Fruit fly (Drosophila melanogaster) whole organism, prepupa: Measurements from ENCODE around the gene CG3168.

Source experiments
- Blimp-1 ChIP-seq: fragments of 200-800 bp; sonication (Bioruptor generic); optimal IDR thresholded peaks from 3 replicates; lab custom pipeline; 2017; ENCODE audit warnings: missing biosample characterization, missing genetic modification characterization, mild to moderate bottlenecking, moderate library complexity, missing genetic modification reagents
- CG10631 ChIP-seq: fragments of 200-800 bp; sonication (Bioruptor generic); optimal IDR thresholded peaks from 2 replicates; lab custom pipeline; 2016; ENCODE audit warnings: missing biosample characterization, missing genetic modification characterization
- CG10669 ChIP-seq: fragments of 200-800 bp; sonication (Bioruptor generic); optimal IDR thresholded peaks from 3 replicates; lab custom pipeline; 2018; ENCODE audit warnings: missing biosample characterization, mild to moderate bottlenecking, missing genetic modification characterization, moderate library complexity
- CG11294 ChIP-seq: fragments of 200-800 bp; sonication (Bioruptor generic); IDR thresholded peaks from 2 replicates; pipeline ENCODE4 v1.3.6; 2022; ENCODE audit warnings: missing biosample characterization, missing genetic modification characterization
- CG11762 ChIP-seq: fragments of 200-800 bp; sonication (Bioruptor generic); optimal IDR thresholded peaks from 3 replicates; lab custom pipeline; 2016; ENCODE audit warnings: missing biosample characterization, missing genetic modification characterization; ENCODE audit not compliant: insufficient read depth
- CG11902 ChIP-seq: fragments of 200-800 bp; sonication (Bioruptor generic); optimal IDR thresholded peaks from 3 replicates; lab custom pipeline; 2016; ENCODE audit warnings: missing biosample characterization, missing genetic modification characterization
- CG15336 ChIP-seq: fragments of 200-800 bp; sonication (Bioruptor generic); IDR thresholded peaks from 2 replicates; pipeline ENCODE4 v1.3.6; 2022; ENCODE audit warnings: missing biosample characterization, missing genetic modification characterization
- CG1621 ChIP-seq: fragments of 200-800 bp; sonication (Bioruptor generic); optimal IDR thresholded peaks from 3 replicates; lab custom pipeline; 2018; ENCODE audit warnings: missing biosample characterization, mild to moderate bottlenecking, missing genetic modification characterization
- CG16779 ChIP-seq: fragments of 200-800 bp; sonication (Bioruptor generic); optimal IDR thresholded peaks from 3 replicates; lab custom pipeline; 2017; ENCODE audit warnings: missing biosample characterization, mild to moderate bottlenecking, missing genetic modification characterization
- CG3032 ChIP-seq: fragments of 200-800 bp; optimal IDR thresholded peaks from 2 replicates; lab custom pipeline; 2019; ENCODE audit warnings: missing biosample characterization, mild to moderate bottlenecking, missing genetic modification characterization, moderate library complexity
- CG31627 ChIP-seq: fragments of 200-800 bp; sonication (Bioruptor generic); optimal IDR thresholded peaks from 3 replicates; lab custom pipeline; 2016; ENCODE audit warnings: missing biosample characterization, missing genetic modification characterization
- CG32006 ChIP-seq: fragments of 200-800 bp; sonication (Bioruptor generic); optimal IDR thresholded peaks from 3 replicates; lab custom pipeline; 2017; ENCODE audit warnings: missing biosample characterization, mild to moderate bottlenecking, missing genetic modification characterization
- CG34406 ChIP-seq: fragments of 200-800 bp; sonication (Bioruptor generic); optimal IDR thresholded peaks from 3 replicates; lab custom pipeline; 2016; ENCODE audit warnings: missing biosample characterization, missing genetic modification characterization
- CG3919 ChIP-seq: fragments of 200-800 bp; sonication (Bioruptor generic); optimal IDR thresholded peaks from 3 replicates; lab custom pipeline; 2016; ENCODE audit warnings: missing biosample characterization, missing genetic modification characterization
- CG4318 ChIP-seq: fragments of 200-800 bp; sonication (Bioruptor generic); optimal IDR thresholded peaks from 3 replicates; lab custom pipeline; 2017; ENCODE audit warnings: missing biosample characterization, mild to moderate bottlenecking, missing genetic modification characterization
- CG6163 ChIP-seq: fragments of 200-800 bp; sonication (Bioruptor generic); IDR thresholded peaks from 3 replicates; pipeline ENCODE4 v1.3.6; 2022; ENCODE audit warnings: missing biosample characterization, missing genetic modification characterization
- CG6792 ChIP-seq: fragments of 200-800 bp; sonication (Bioruptor generic); optimal IDR thresholded peaks from 3 replicates; lab custom pipeline; 2016; ENCODE audit warnings: missing biosample characterization, missing genetic modification characterization
- CG6854 ChIP-seq: fragments of 200-800 bp; sonication (Bioruptor generic); optimal IDR thresholded peaks from 2 replicates; lab custom pipeline; 2017; ENCODE audit warnings: missing biosample characterization, mild to moderate bottlenecking, missing genetic modification characterization
- CG7368 ChIP-seq: fragments of 200-800 bp; sonication (Bioruptor generic); optimal IDR thresholded peaks from 3 replicates; lab custom pipeline; 2016; ENCODE audit warnings: missing biosample characterization, missing genetic modification characterization
- CG8119 ChIP-seq: fragments of 200-800 bp; sonication (Bioruptor generic); IDR thresholded peaks from 3 replicates; pipeline ENCODE4 v1.3.6; 2022; ENCODE audit warnings: missing biosample characterization, missing genetic modification characterization
- CG8319 ChIP-seq: fragments of 200-800 bp; sonication (Bioruptor generic); optimal IDR thresholded peaks from 3 replicates; lab custom pipeline; 2016; ENCODE audit warnings: missing biosample characterization, missing genetic modification characterization
- CG8632 ChIP-seq: fragments of 200-800 bp; sonication (Bioruptor generic); optimal IDR thresholded peaks from 3 replicates; lab custom pipeline; 2016; ENCODE audit warnings: missing biosample characterization, missing genetic modification characterization
- CG9139 ChIP-seq: fragments of 200-800 bp; sonication (Bioruptor generic); optimal IDR thresholded peaks from 3 replicates; lab custom pipeline; 2017; ENCODE audit warnings: missing biosample characterization, mild to moderate bottlenecking, missing genetic modification characterization
- Eip78C ChIP-seq: fragments of 200-800 bp; sonication (Bioruptor generic); peaks from one replicate; lab custom pipeline; 2016; ENCODE audit warnings: missing biosample characterization, missing genetic modification characterization
- Eip93F ChIP-seq: fragments of 200-800 bp; sonication (Bioruptor generic); optimal IDR thresholded peaks from 2 replicates; lab custom pipeline; 2016; ENCODE audit warnings: missing biosample characterization, mild to moderate bottlenecking, missing genetic modification characterization
- Ets21C ChIP-seq: fragments of 200-800 bp; sonication (Bioruptor generic); optimal IDR thresholded peaks from 3 replicates; lab custom pipeline; 2016; ENCODE audit warnings: missing biosample characterization, missing genetic modification characterization
- Ets96B ChIP-seq: fragments of 200-800 bp; optimal IDR thresholded peaks from 2 replicates; lab custom pipeline; 2019; ENCODE audit warnings: missing biosample characterization, mild to moderate bottlenecking, missing genetic modification characterization, moderate library complexity
- Gug ChIP-seq: fragments of 200-800 bp; sonication (Bioruptor generic); IDR thresholded peaks from 2 replicates; pipeline ENCODE4 v1.3.6; 2022; ENCODE audit warnings: missing biosample characterization, missing genetic modification characterization
- Hr38 ChIP-seq: sonication (Bioruptor generic); optimal IDR thresholded peaks from 2 replicates; lab custom pipeline; 2016; ENCODE audit warnings: missing biosample characterization, missing genetic modification characterization
- Hr39 ChIP-seq: fragments of 200-800 bp; sonication (Bioruptor generic); optimal IDR thresholded peaks from 2 replicates; lab custom pipeline; 2016; ENCODE audit warnings: missing biosample characterization, missing genetic modification characterization
- Lpt ChIP-seq: fragments of 200-800 bp; sonication (Bioruptor generic); optimal IDR thresholded peaks from 3 replicates; lab custom pipeline; 2016; ENCODE audit warnings: missing biosample characterization, missing genetic modification characterization
- OdsH ChIP-seq: fragments of 200-800 bp; sonication (Bioruptor generic); optimal IDR thresholded peaks from 3 replicates; lab custom pipeline; 2016; ENCODE audit warnings: missing biosample characterization, missing genetic modification characterization
- Smox ChIP-seq: fragments of 200-800 bp; sonication (Bioruptor generic); optimal IDR thresholded peaks from 3 replicates; lab custom pipeline; 2016; ENCODE audit warnings: missing biosample characterization, missing genetic modification characterization
- Sox102F ChIP-seq: fragments of 200-800 bp; sonication (Bioruptor generic); optimal IDR thresholded peaks from 2 replicates; lab custom pipeline; 2016; ENCODE audit warnings: missing biosample characterization, mild to moderate bottlenecking, missing genetic modification characterization
- Sox14 ChIP-seq: fragments of 200-800 bp; sonication (Bioruptor generic); optimal IDR thresholded peaks from 3 replicates; lab custom pipeline; 2016; ENCODE audit warnings: missing biosample characterization, missing genetic modification characterization
- achi ChIP-seq: fragments of 200-800 bp; sonication (Bioruptor generic); optimal IDR thresholded peaks from 3 replicates; lab custom pipeline; 2016; ENCODE audit warnings: missing biosample characterization, missing genetic modification characterization
- acj6 ChIP-seq: fragments of 200-800 bp; sonication (Bioruptor generic); optimal IDR thresholded peaks from 3 replicates; lab custom pipeline; 2016; ENCODE audit warnings: missing biosample characterization, missing genetic modification characterization
- cyc ChIP-seq: fragments of 200-800 bp; sonication (Bioruptor generic); optimal IDR thresholded peaks from 3 replicates; lab custom pipeline; 2016; ENCODE audit warnings: missing biosample characterization, missing genetic modification characterization
- dac ChIP-seq: fragments of 200-800 bp; sonication (Bioruptor generic); optimal IDR thresholded peaks from 2 replicates; lab custom pipeline; 2017; ENCODE audit warnings: missing biosample characterization, mild to moderate bottlenecking, missing genetic modification characterization
- dsx ChIP-seq: fragments of 200-800 bp; optimal IDR thresholded peaks from 3 replicates; lab custom pipeline; 2019; ENCODE audit warnings: missing biosample characterization, mild to moderate bottlenecking, missing genetic modification characterization, moderate library complexity; ENCODE audit not compliant: poor library complexity, severe bottlenecking
- eg ChIP-seq: fragments of 200-800 bp; sonication (Bioruptor generic); IDR thresholded peaks from 3 replicates; pipeline ENCODE4 v1.3.6; 2022; ENCODE audit warnings: missing biosample characterization, missing genetic modification characterization
- esn ChIP-seq: fragments of 200-800 bp; sonication (Bioruptor generic); optimal IDR thresholded peaks from 2 replicates; lab custom pipeline; 2016; ENCODE audit warnings: missing biosample characterization, mild to moderate bottlenecking, missing genetic modification characterization, moderate library complexity
- fd59A ChIP-seq: fragments of 200-800 bp; sonication (Bioruptor generic); optimal IDR thresholded peaks from 2 replicates; lab custom pipeline; 2017; ENCODE audit warnings: missing biosample characterization, mild to moderate bottlenecking, missing genetic modification characterization, missing genetic modification reagents
- fkh ChIP-seq: fragments of 200-800 bp; sonication (Bioruptor generic); optimal IDR thresholded peaks from 3 replicates; lab custom pipeline; 2017; ENCODE audit warnings: missing biosample characterization, mild to moderate bottlenecking, missing genetic modification characterization, moderate library complexity
- lz ChIP-seq: fragments of 200-800 bp; sonication (Bioruptor generic); optimal IDR thresholded peaks from 3 replicates; lab custom pipeline; 2016; ENCODE audit warnings: missing biosample characterization, missing genetic modification characterization
- net ChIP-seq: fragments of 200-800 bp; sonication (Bioruptor generic); optimal IDR thresholded peaks from 3 replicates; lab custom pipeline; 2016; ENCODE audit warnings: missing biosample characterization, missing genetic modification characterization
- pdm3 ChIP-seq: fragments of 200-800 bp; sonication (Bioruptor generic); optimal IDR thresholded peaks from 3 replicates; lab custom pipeline; 2016; ENCODE audit warnings: missing biosample characterization, missing genetic modification characterization
- salr ChIP-seq, 2 experiments: fragments of 200-800 bp; sonication (Bioruptor generic); optimal IDR thresholded peaks; 3 replicates each; lab custom pipeline; 2016 to 2018; ENCODE audit warnings: missing biosample characterization in 2 of 2, missing genetic modification characterization in 2 of 2, mild to moderate bottlenecking in 1 of 2
- spab ChIP-seq: fragments of 200-800 bp; sonication (Bioruptor generic); optimal IDR thresholded peaks from 2 replicates; lab custom pipeline; 2017; ENCODE audit warnings: missing biosample characterization, mild to moderate bottlenecking, missing genetic modification characterization, missing genetic modification reagents
- ss ChIP-seq, 2 experiments: fragments of 200-800 bp; sonication (Bioruptor generic); optimal IDR thresholded peaks; 2 replicates in 1 of 2; 3 replicates in 1 of 2; lab custom pipeline; 2017 to 2018; ENCODE audit warnings: mild to moderate bottlenecking in 2 of 2, missing biosample characterization in 2 of 2, missing genetic modification characterization in 2 of 2, moderate library complexity in 1 of 2
- svp ChIP-seq: fragments of 200-800 bp; sonication (Bioruptor generic); peaks from one replicate; lab custom pipeline; 2016; ENCODE audit warnings: missing biosample characterization, missing genetic modification characterization
- topi ChIP-seq: fragments of 200-800 bp; sonication (Bioruptor generic); optimal IDR thresholded peaks from 3 replicates; lab custom pipeline; 2016; ENCODE audit warnings: missing biosample characterization, missing genetic modification characterization
- vri ChIP-seq: fragments of 200-800 bp; sonication (Bioruptor generic); optimal IDR thresholded peaks from 3 replicates; lab custom pipeline; 2016; ENCODE audit warnings: missing biosample characterization, mild to moderate bottlenecking, missing genetic modification characterization

Gene CG3168

dm6 chrX:6778068-6778467 lies 38.3 kb upstream of the CG3168 start:
- TF ChIP-seq CG11294 (GFP tag; lab: Robert Waterston, UW) (no peak), Blimp-1 (GFP tag; lab: Kevin White, UChicago) (no peak), Hr38 (GFP tag; lab: Kevin White, UChicago) (no peak), CG34406 (GFP tag; lab: Kevin White, UChicago) (no peak), achi (peak; percentile 53), OdsH (GFP tag; lab: Kevin White, UChicago) (peak; percentile 19), CG6854 (no peak), CG6792 (GFP tag; lab: Kevin White, UChicago) (no peak), CG11762 (GFP tag; lab: Kevin White, UChicago) (peak; percentile 8), CG1621 (tag; lab: Kevin White, UChicago) (no peak), dsx (peak; percentile 29), fkh (GFP tag; lab: Kevin White, UChicago) (no peak), CG3919 (no peak), Sox102F (GFP tag; lab: Kevin White, UChicago) (no peak), Lpt (GFP tag; lab: Kevin White, UChicago) (no peak), Ets96B (tag; lab: Kevin White, UChicago) (peak; percentile 35), cyc (GFP tag; lab: Kevin White, UChicago) (no peak), spab (GFP tag; lab: Kevin White, UChicago) (peak; percentile 30), CG11902 (GFP tag; lab: Kevin White, UChicago) (no peak), Sox14 (GFP tag; lab: Kevin White, UChicago) (no peak), CG10631 (GFP tag; lab: Kevin White, UChicago) (peak; percentile 48), CG16779 (no peak), CG8632 (GFP tag; lab: Kevin White, UChicago) (no peak), fd59A (peak; percentile 44), svp (GFP tag; lab: Kevin White, UChicago) (peak; percentile 74), ss (GFP tag; optimal IDR thresholded peaks at IDR 0.05; lab: Kevin White, UChicago) (peak in 1 of 2 experiments; percentile 40), CG8319 (GFP tag; lab: Kevin White, UChicago) (no peak), CG31627 (GFP tag; lab: Kevin White, UChicago) (no peak), CG9139 (GFP tag; lab: Kevin White, UChicago) (peak; percentile 26), CG32006 (GFP tag; lab: Kevin White, UChicago) (peak; percentile 36), dac (no peak), pdm3 (GFP tag; lab: Kevin White, UChicago) (peak; percentile 38), CG6163 (GFP tag; lab: Robert Waterston, UW) (no peak), CG10669 (GFP tag; lab: Kevin White, UChicago) (peak; percentile 48), topi (peak; percentile 9), Hr39 (GFP tag; lab: Kevin White, UChicago) (peak; percentile 3), esn (GFP tag; lab: Kevin White, UChicago) (no peak), CG8119 (no peak), lz (peak; percentile 29), CG4318 (GFP tag; lab: Kevin White, UChicago) (no peak), Smox (GFP tag; lab: Kevin White, UChicago) (peak; percentile 14), CG15336 (no peak), CG7368 (GFP tag; lab: Kevin White, UChicago) (no peak), vri (GFP tag; lab: Kevin White, UChicago) (no peak), eg (GFP tag; lab: Robert Waterston, UW) (no peak), salr (GFP tag; optimal IDR thresholded peaks at IDR 0.05; lab: Kevin White, UChicago) (no peak), net (GFP tag; lab: Kevin White, UChicago) (peak; percentile 3), Gug (GFP tag; lab: Robert Waterston, UW) (no peak), CG3032 (peak; percentile 55), Ets21C (GFP tag; lab: Kevin White, UChicago) (no peak), acj6 (GFP tag; lab: Kevin White, UChicago) (peak; percentile 42), Eip78C (GFP tag; lab: Kevin White, UChicago) (peak; percentile 88), Eip93F (GFP tag; lab: Kevin White, UChicago) (no peak)
